Worm (Caenorhabditis elegans): Measurements from ENCODE around the gene plk-3.

The plk-3 gene

ce11 chrIV:7445236-7445635 is 27.8 kb downstream of the plk-3 start, which contains the start of gene valv-1:
Gene valv-1 (minus strand): TSS chrIV:7445336.
- TF ChIP-seq flt-1 (GFP tag; IDR thresholded peaks at IDR 0.05) (no peak), cog-1 (tag; optimal IDR thresholded peaks at IDR 0.05) (no peak), med-1 (GFP tag; optimal IDR thresholded peaks at IDR 0.05; ENCODE audit: insufficient read depth) (no peak), ref-1 (GFP tag; conservative IDR thresholded peaks at IDR 0.05) (no peak), ztf-23 (GFP tag; IDR thresholded peaks at IDR 0.05) (no peak), tab-1 (GFP tag; IDR thresholded peaks at IDR 0.05) (no peak), klf-2 (GFP tag; conservative IDR thresholded peaks at IDR 0.05) (no peak), T22C8.4 (GFP tag; IDR thresholded peaks at IDR 0.05) (no peak), ztf-29 (GFP tag; IDR thresholded peaks at IDR 0.05) (no peak)

ce11 chrIV:7440985-7441384 is 32.0 kb downstream of the plk-3 start:
- TF ChIP-seq flt-1 (GFP tag; IDR thresholded peaks at IDR 0.05): 0 out of 2 replicates have a peak, but pooled peaks have one; percentile 37

DNA sequence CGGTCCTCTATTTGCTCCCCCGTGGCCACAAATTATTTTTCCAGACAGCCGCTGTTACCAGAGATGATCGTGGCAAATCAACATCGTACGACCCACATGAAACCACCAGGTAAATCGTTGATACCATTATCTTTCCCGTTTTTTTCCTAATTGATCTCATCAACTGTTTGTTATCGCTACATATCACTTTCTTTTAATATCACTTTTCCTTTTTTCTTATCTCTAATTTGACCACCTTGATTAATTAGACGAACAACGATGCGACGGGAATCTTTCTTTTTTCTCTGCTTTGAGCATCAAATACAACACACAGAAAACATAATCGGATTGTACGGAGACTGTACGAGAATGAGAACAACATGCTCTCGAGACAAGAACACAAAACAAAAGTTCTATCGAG is 32.8 kb downstream of the plk-3 start:
- TF ChIP-seq med-1 (GFP tag; optimal IDR thresholded peaks at IDR 0.05; ENCODE audit: insufficient read depth) (no peak), T22C8.4 (GFP tag; IDR thresholded peaks at IDR 0.05) (no peak), flt-1 (GFP tag; IDR thresholded peaks at IDR 0.05) (no peak), ztf-29 (GFP tag; IDR thresholded peaks at IDR 0.05) (no peak), ztf-23 (GFP tag; IDR thresholded peaks at IDR 0.05) (no peak), klf-2 (GFP tag; conservative IDR thresholded peaks at IDR 0.05) (no peak), ref-1 (GFP tag; conservative IDR thresholded peaks at IDR 0.05) (no peak), cog-1 (tag; optimal IDR thresholded peaks at IDR 0.05) (no peak), tab-1 (GFP tag; IDR thresholded peaks at IDR 0.05) (no peak)

ce11 chrIV:7439377-7439776 is 33.6 kb downstream of the plk-3 start:
- TF ChIP-seq med-1 (GFP tag; optimal IDR thresholded peaks at IDR 0.05; ENCODE audit: insufficient read depth): no peak
- no peak for TF ChIP-seq tab-1 (GFP tag; IDR thresholded peaks at IDR 0.05)
- TF ChIP-seq cog-1 (tag; optimal IDR thresholded peaks at IDR 0.05): no peak
- no peak for TF ChIP-seq T22C8.4 (GFP tag; IDR thresholded peaks at IDR 0.05)
- no peak for TF ChIP-seq klf-2 (GFP tag; conservative IDR thresholded peaks at IDR 0.05)
- no peak for TF ChIP-seq flt-1 (GFP tag; IDR thresholded peaks at IDR 0.05)
- no peak for TF ChIP-seq ztf-23 (GFP tag; IDR thresholded peaks at IDR 0.05)
- no peak for TF ChIP-seq ztf-29 (GFP tag; IDR thresholded peaks at IDR 0.05)
- TF ChIP-seq ref-1 (GFP tag; conservative IDR thresholded peaks at IDR 0.05): no peak

DNA sequence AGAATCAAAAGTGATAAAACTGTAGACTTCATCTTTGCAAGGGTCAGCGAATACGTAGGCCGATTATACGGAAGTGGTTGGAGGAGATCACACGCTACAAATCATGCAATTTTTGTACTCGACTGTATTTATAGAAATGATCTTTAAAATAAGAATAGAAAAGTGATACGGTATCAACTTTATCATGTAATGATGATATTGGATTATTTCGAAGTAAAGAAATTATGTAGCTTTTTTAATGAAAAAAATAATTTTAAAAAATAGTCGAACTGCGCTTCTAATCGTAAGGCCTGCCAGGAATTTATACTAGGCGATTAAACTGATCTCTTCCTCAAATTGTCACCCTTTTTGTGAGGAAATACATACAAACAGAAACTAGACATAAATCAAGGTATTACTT is 39.2 kb downstream of the plk-3 start, which contains the start of gene B0496.11:
B0496.11 (minus strand) TSS at position 101 of the 400 bp plus-strand sequence.
- TF ChIP-seq ztf-29 (GFP tag; IDR thresholded peaks at IDR 0.05): no peak
- no peak for TF ChIP-seq ztf-23 (GFP tag; IDR thresholded peaks at IDR 0.05)
- TF ChIP-seq tab-1 (GFP tag; IDR thresholded peaks at IDR 0.05): no peak
- no peak for TF ChIP-seq T22C8.4 (GFP tag; IDR thresholded peaks at IDR 0.05)
- TF ChIP-seq cog-1 (tag; optimal IDR thresholded peaks at IDR 0.05): no peak
- no peak for TF ChIP-seq med-1 (GFP tag; optimal IDR thresholded peaks at IDR 0.05; ENCODE audit: insufficient read depth)
- no peak for TF ChIP-seq ref-1 (GFP tag; conservative IDR thresholded peaks at IDR 0.05)
- no peak for TF ChIP-seq flt-1 (GFP tag; IDR thresholded peaks at IDR 0.05)
- TF ChIP-seq klf-2 (GFP tag; conservative IDR thresholded peaks at IDR 0.05): no peak

- TF ChIP-seq ref-1 (GFP tag; conservative IDR thresholded peaks at IDR 0.05): no peak
- no peak for TF ChIP-seq flt-1 (GFP tag; IDR thresholded peaks at IDR 0.05)
- no peak for TF ChIP-seq T22C8.4 (GFP tag; IDR thresholded peaks at IDR 0.05)
- TF ChIP-seq tab-1 (GFP tag; IDR thresholded peaks at IDR 0.05): no peak
- no peak for TF ChIP-seq ztf-23 (GFP tag; IDR thresholded peaks at IDR 0.05)
Measured at ce11 chrIV:7428998-7429397, 44.0 kb downstream of the plk-3 start.

ce11 chrIV:7428347-7428746 is 44.7 kb downstream of the plk-3 start:
- no peak for TF ChIP-seq ztf-23 (GFP tag; IDR thresholded peaks at IDR 0.05)
- TF ChIP-seq ref-1 (GFP tag; conservative IDR thresholded peaks at IDR 0.05): no peak
- no peak for TF ChIP-seq klf-2 (GFP tag; conservative IDR thresholded peaks at IDR 0.05)
- no peak for TF ChIP-seq T22C8.4 (GFP tag; IDR thresholded peaks at IDR 0.05)
- TF ChIP-seq cog-1 (tag; optimal IDR thresholded peaks at IDR 0.05): no peak
- no peak for TF ChIP-seq tab-1 (GFP tag; IDR thresholded peaks at IDR 0.05)
- no peak for TF ChIP-seq flt-1 (GFP tag; IDR thresholded peaks at IDR 0.05)
- no peak for TF ChIP-seq med-1 (GFP tag; optimal IDR thresholded peaks at IDR 0.05; ENCODE audit: insufficient read depth)
- no peak for TF ChIP-seq ztf-29 (GFP tag; IDR thresholded peaks at IDR 0.05)

- TF ChIP-seq cog-1 (tag; optimal IDR thresholded peaks at IDR 0.05): no peak
- TF ChIP-seq ztf-29 (GFP tag; IDR thresholded peaks at IDR 0.05): no peak
- TF ChIP-seq flt-1 (GFP tag; IDR thresholded peaks at IDR 0.05): no peak
- no peak for TF ChIP-seq ztf-23 (GFP tag; IDR thresholded peaks at IDR 0.05)
- TF ChIP-seq ref-1 (GFP tag; conservative IDR thresholded peaks at IDR 0.05): no peak
- no peak for TF ChIP-seq med-1 (GFP tag; optimal IDR thresholded peaks at IDR 0.05; ENCODE audit: insufficient read depth)
- no peak for TF ChIP-seq T22C8.4 (GFP tag; IDR thresholded peaks at IDR 0.05)
- no peak for TF ChIP-seq tab-1 (GFP tag; IDR thresholded peaks at IDR 0.05)
- no peak for TF ChIP-seq klf-2 (GFP tag; conservative IDR thresholded peaks at IDR 0.05)
Measured at ce11 chrIV:7426055-7426454, 47.0 kb downstream of the plk-3 start.

ce11 chrIV:7424198-7424597 is 48.8 kb downstream of the plk-3 start, which contains the start of gene unc-82:
Gene unc-82 (plus strand): TSS chrIV:7424498.
- TF ChIP-seq med-1 (GFP tag; optimal IDR thresholded peaks at IDR 0.05; ENCODE audit: insufficient read depth) (no peak), T22C8.4 (GFP tag; IDR thresholded peaks at IDR 0.05) (no peak), flt-1 (GFP tag; IDR thresholded peaks at IDR 0.05) (no peak), cog-1 (tag; optimal IDR thresholded peaks at IDR 0.05) (no peak), ztf-23 (GFP tag; IDR thresholded peaks at IDR 0.05) (no peak), klf-2 (GFP tag; conservative IDR thresholded peaks at IDR 0.05) (no peak), ztf-29 (GFP tag; IDR thresholded peaks at IDR 0.05) (no peak), tab-1 (GFP tag; IDR thresholded peaks at IDR 0.05) (no peak), ref-1 (GFP tag; conservative IDR thresholded peaks at IDR 0.05) (no peak)

ce11 chrIV:7420913-7421312 is 52.1 kb downstream of the plk-3 start, which contains the start of gene srtx-1:
Gene srtx-1 (plus strand): TSS chrIV:7421213.
- TF ChIP-seq ref-1 (GFP tag; conservative IDR thresholded peaks at IDR 0.05): no peak
- TF ChIP-seq tab-1 (GFP tag; IDR thresholded peaks at IDR 0.05): no peak
- TF ChIP-seq ztf-29 (GFP tag; IDR thresholded peaks at IDR 0.05): no peak
- TF ChIP-seq T22C8.4 (GFP tag; IDR thresholded peaks at IDR 0.05): no peak
- TF ChIP-seq flt-1 (GFP tag; IDR thresholded peaks at IDR 0.05): no peak
- no peak for TF ChIP-seq klf-2 (GFP tag; conservative IDR thresholded peaks at IDR 0.05)
- no peak for TF ChIP-seq ztf-23 (GFP tag; IDR thresholded peaks at IDR 0.05)
- no peak for TF ChIP-seq cog-1 (tag; optimal IDR thresholded peaks at IDR 0.05)
- no peak for TF ChIP-seq med-1 (GFP tag; optimal IDR thresholded peaks at IDR 0.05; ENCODE audit: insufficient read depth)
